Fruit fly (Drosophila melanogaster) whole organism, embryonic: ENCODE data around the gene Uro.

Experiments used
- Antp ChIP-seq: fragments of 200-800 bp; sonication (Bioruptor generic); optimal IDR thresholded peaks from 3 replicates; lab custom pipeline; 2016; ENCODE audit warnings: missing biosample characterization, missing genetic modification characterization
- C15 ChIP-seq: fragments of 200-800 bp; sonication (Bioruptor generic); IDR thresholded peaks from 3 replicates; pipeline ENCODE4 v1.3.6; 2022; ENCODE audit warnings: missing biosample characterization, missing genetic modification characterization
- CG11085 ChIP-seq: fragments of 200-800 bp; sonication (Bioruptor generic); IDR thresholded peaks from 2 replicates; pipeline ENCODE4 v1.3.6; 2022; ENCODE audit warnings: missing biosample characterization, missing genetic modification characterization
- CG11247 ChIP-seq: fragments of 200-800 bp; sonication (Bioruptor generic); IDR thresholded peaks from 2 replicates; pipeline ENCODE4 v1.3.6; 2022; ENCODE audit warnings: missing biosample characterization, missing genetic modification characterization
- CG12104 ChIP-seq: fragments of 200-800 bp; sonication (Bioruptor generic); optimal IDR thresholded peaks from 3 replicates; lab custom pipeline; 2016; ENCODE audit warnings: missing biosample characterization, missing genetic modification characterization
- CG15479 ChIP-seq: fragments of 200-800 bp; sonication (Bioruptor generic); optimal IDR thresholded peaks from 3 replicates; lab custom pipeline; 2019; ENCODE audit warnings: missing biosample characterization, mild to moderate bottlenecking, missing genetic modification characterization, moderate library complexity
- CG1647 ChIP-seq: fragments of 200-800 bp; sonication (Bioruptor generic); optimal IDR thresholded peaks from 3 replicates; lab custom pipeline; 2016; ENCODE audit warnings: missing biosample characterization, missing genetic modification characterization
- CG17328 ChIP-seq: fragments of 200-800 bp; sonication (Bioruptor generic); IDR thresholded peaks from 2 replicates; pipeline ENCODE4 v1.3.6; 2022; ENCODE audit warnings: missing biosample characterization, missing genetic modification characterization
- CG17802 ChIP-seq: fragments of 200-800 bp; sonication (Bioruptor generic); optimal IDR thresholded peaks from 2 replicates; lab custom pipeline; 2018; ENCODE audit warnings: missing biosample characterization, mild to moderate bottlenecking, missing genetic modification characterization, moderate library complexity
- CG1792 ChIP-seq: fragments of 200-800 bp; sonication (Bioruptor generic); optimal IDR thresholded peaks from 2 replicates; lab custom pipeline; 2016; ENCODE audit warnings: missing biosample characterization, missing genetic modification characterization
- CG2889 ChIP-seq: fragments of 200-800 bp; sonication (Bioruptor generic); IDR thresholded peaks from 3 replicates; pipeline ENCODE4 v1.3.6; 2022; ENCODE audit warnings: missing biosample characterization, missing genetic modification characterization
- CG31224 ChIP-seq: fragments of 200-800 bp; sonication (Bioruptor generic); IDR thresholded peaks from 2 replicates; pipeline ENCODE4 v1.3.6; 2022; ENCODE audit warnings: missing biosample characterization, missing genetic modification characterization
- CG31365 ChIP-seq: fragments of 200-800 bp; sonication (Bioruptor generic); optimal IDR thresholded peaks from 2 replicates; lab custom pipeline; 2018; ENCODE audit warnings: missing biosample characterization, mild to moderate bottlenecking, missing genetic modification characterization
- CG32532 ChIP-seq: fragments of 200-800 bp; sonication (Bioruptor generic); IDR thresholded peaks from 2 replicates; pipeline ENCODE4 v1.3.6; 2022; ENCODE audit warnings: missing biosample characterization, missing genetic modification characterization
- CG9797 ChIP-seq: fragments of 200-800 bp; sonication (Bioruptor generic); optimal IDR thresholded peaks from 3 replicates; lab custom pipeline; 2018; ENCODE audit warnings: missing biosample characterization, mild to moderate bottlenecking, missing genetic modification characterization
- CTCF ChIP-seq: fragments of 200-800 bp; sonication (Bioruptor generic); optimal IDR thresholded peaks from 2 replicates; lab custom pipeline; 2017; ENCODE audit warnings: missing biosample characterization, mild to moderate bottlenecking, missing genetic modification characterization, moderate library complexity
- D19A ChIP-seq: fragments of 200-800 bp; optimal IDR thresholded peaks from 3 replicates; lab custom pipeline; 2019; ENCODE audit warnings: missing biosample characterization, mild to moderate bottlenecking, missing genetic modification characterization, moderate library complexity
- Dad ChIP-seq: fragments of 200-800 bp; sonication (Bioruptor generic); optimal IDR thresholded peaks from 3 replicates; lab custom pipeline; 2016; ENCODE audit warnings: missing biosample characterization, missing genetic modification characterization
- Dek ChIP-seq: fragments of 200-800 bp; sonication (Bioruptor generic); optimal IDR thresholded peaks from 3 replicates; lab custom pipeline; 2019; ENCODE audit warnings: missing biosample characterization, mild to moderate bottlenecking, missing genetic modification characterization, moderate library complexity
- Dip3 ChIP-seq: fragments of 200-800 bp; sonication (Bioruptor generic); optimal IDR thresholded peaks from 3 replicates; lab custom pipeline; 2016; ENCODE audit warnings: missing biosample characterization, missing genetic modification characterization
- Ets97D ChIP-seq: fragments of 200-800 bp; sonication (Bioruptor generic); optimal IDR thresholded peaks from 3 replicates; lab custom pipeline; 2016; ENCODE audit warnings: missing biosample characterization, missing genetic modification characterization
- HHEX ChIP-seq: fragments of 200-800 bp; sonication (Bioruptor generic); optimal IDR thresholded peaks from 3 replicates; lab custom pipeline; 2017; ENCODE audit warnings: missing biosample characterization, mild to moderate bottlenecking, missing genetic modification characterization, missing genetic modification reagents
- HLH3B ChIP-seq: fragments of 200-800 bp; sonication (Bioruptor generic); IDR thresholded peaks from 2 replicates; pipeline ENCODE4 v1.3.6; 2022; ENCODE audit warnings: missing biosample characterization, missing genetic modification characterization
- Hey ChIP-seq: fragments of 200-800 bp; sonication (Bioruptor generic); optimal IDR thresholded peaks from 3 replicates; lab custom pipeline; 2018; ENCODE audit warnings: missing biosample characterization, mild to moderate bottlenecking, missing genetic modification characterization
- Hr3 ChIP-seq: fragments of 200-800 bp; sonication (Bioruptor generic); optimal IDR thresholded peaks from 3 replicates; lab custom pipeline; 2016; ENCODE audit warnings: missing biosample characterization, missing genetic modification characterization
- Lpt ChIP-seq: fragments of >200 bp; optimal IDR thresholded peaks from 2 replicates; lab custom pipeline; 2018; ENCODE audit warnings: missing biosample characterization, missing genetic modification characterization
- Nf-YC ChIP-seq: fragments of 200-800 bp; optimal IDR thresholded peaks from 3 replicates; lab custom pipeline; 2019; ENCODE audit warnings: missing biosample characterization, mild to moderate bottlenecking, missing genetic modification characterization, moderate library complexity
- NfI ChIP-seq: fragments of 200-800 bp; sonication (Bioruptor generic); optimal IDR thresholded peaks from 3 replicates; lab custom pipeline; 2018; ENCODE audit warnings: missing biosample characterization, mild to moderate bottlenecking, missing genetic modification characterization, moderate library complexity
- Pdp1 ChIP-seq, 2 experiments: fragments of 200-800 bp; sonication (Bioruptor generic); optimal IDR thresholded peaks; 3 replicates each; lab custom pipeline; 2016; ENCODE audit warnings: missing biosample characterization in 2 of 2, missing genetic modification characterization in 2 of 2, mild to moderate bottlenecking in 1 of 2, moderate library complexity in 1 of 2
- Poxn ChIP-seq: fragments of 200-800 bp; sonication (Bioruptor generic); IDR thresholded peaks from 2 replicates; pipeline ENCODE4 v1.3.6; 2022; ENCODE audit warnings: missing biosample characterization, missing genetic modification characterization
- Sox102F ChIP-seq: fragments of 200-800 bp; sonication (Bioruptor generic); optimal IDR thresholded peaks from 2 replicates; lab custom pipeline; 2018; ENCODE audit warnings: missing biosample characterization, mild to moderate bottlenecking, missing genetic modification characterization, moderate library complexity
- Sry-β ChIP-seq: fragments of 200-800 bp; sonication (Bioruptor generic); optimal IDR thresholded peaks from 2 replicates; lab custom pipeline; 2018; ENCODE audit warnings: missing biosample characterization, mild to moderate bottlenecking, missing genetic modification characterization, moderate library complexity
- Trl ChIP-seq, 3 experiments: fragments of >200 bp in 2 of 3; fragments of 200-800 bp in 1 of 3; sonication (Bioruptor generic) in 1 of 3; optimal IDR thresholded peaks; 2 replicates in 1 of 3; 3 replicates in 2 of 3; lab custom pipeline; 2016 to 2017; ENCODE audit warnings: missing biosample characterization in 1 of 3, missing genetic modification characterization in 1 of 3
- al ChIP-seq: fragments of 200-800 bp; sonication (Bioruptor generic); IDR thresholded peaks from 2 replicates; pipeline ENCODE4 v1.3.6; 2022; ENCODE audit warnings: missing biosample characterization, missing genetic modification characterization
- cas ChIP-seq: fragments of 200-800 bp; sonication (Bioruptor generic); IDR thresholded peaks from 2 replicates; pipeline ENCODE4 v1.3.6; 2022; ENCODE audit warnings: missing biosample characterization, missing genetic modification characterization
- chinmo ChIP-seq: fragments of 200-800 bp; sonication (Bioruptor generic); IDR thresholded peaks from 4 replicates; pipeline ENCODE4 v1.3.6; 2022; ENCODE audit warnings: missing biosample characterization, missing genetic modification characterization; ENCODE audit not compliant: partially characterized antibody
- dan ChIP-seq: fragments of 200-800 bp; sonication (Bioruptor generic); IDR thresholded peaks from 2 replicates; pipeline ENCODE4 v1.3.6; 2022; ENCODE audit warnings: missing biosample characterization, missing genetic modification characterization
- disco-r ChIP-seq: fragments of 200-800 bp; sonication (Bioruptor generic); optimal IDR thresholded peaks from 2 replicates; lab custom pipeline; 2016; ENCODE audit warnings: missing biosample characterization, missing genetic modification characterization
- dpn ChIP-seq, 2 experiments: fragments of 200-800 bp; sonication (Bioruptor generic); optimal IDR thresholded peaks; 3 replicates each; lab custom pipeline; 2016; ENCODE audit warnings: missing biosample characterization in 2 of 2, missing genetic modification characterization in 2 of 2
- fru ChIP-seq: fragments of >200 bp; optimal IDR thresholded peaks from 2 replicates; lab custom pipeline; 2017
- gem ChIP-seq: fragments of 200-800 bp; sonication (Bioruptor generic); optimal IDR thresholded peaks from 2 replicates; lab custom pipeline; 2019; ENCODE audit warnings: missing biosample characterization, mild to moderate bottlenecking, missing genetic modification characterization, moderate library complexity
- kni ChIP-seq: fragments of 200-800 bp; sonication (Bioruptor generic); optimal IDR thresholded peaks from 3 replicates; lab custom pipeline; 2017; ENCODE audit warnings: mild to moderate bottlenecking, missing biosample characterization, missing genetic modification reagents, missing genetic modification characterization
- lab ChIP-seq: fragments of 200-800 bp; sonication (Bioruptor generic); optimal IDR thresholded peaks from 3 replicates; lab custom pipeline; 2017; ENCODE audit warnings: missing biosample characterization, missing genetic modification characterization, mild to moderate bottlenecking, moderate library complexity, missing genetic modification reagents
- prd ChIP-seq, 3 experiments: fragments of >200 bp in 2 of 3; fragments of 200-800 bp in 1 of 3; sonication (Bioruptor generic) in 1 of 3; optimal IDR thresholded peaks in 2 of 3; IDR thresholded peaks in 1 of 3; 2 replicates in 2 of 3; 3 replicates in 1 of 3; pipeline versions ENCODE4 v1.3.6 to Lab custom; 2017 to 2022; ENCODE audit warnings: missing biosample characterization in 1 of 3, missing genetic modification characterization in 1 of 3
- sd ChIP-seq: fragments of 200-800 bp; sonication (Bioruptor generic); optimal IDR thresholded peaks from 3 replicates; lab custom pipeline; 2018; ENCODE audit warnings: missing biosample characterization, mild to moderate bottlenecking, missing genetic modification characterization, moderate library complexity
- slou ChIP-seq: fragments of 200-800 bp; sonication (Bioruptor generic); optimal IDR thresholded peaks from 3 replicates; lab custom pipeline; 2016; ENCODE audit warnings: missing biosample characterization, missing genetic modification characterization
- unpg ChIP-seq: fragments of 200-800 bp; sonication (Bioruptor generic); optimal IDR thresholded peaks from 3 replicates; lab custom pipeline; 2018; ENCODE audit warnings: missing biosample characterization, mild to moderate bottlenecking, missing genetic modification characterization, moderate library complexity
- vfl ChIP-seq: fragments of 200-800 bp; sonication (Bioruptor generic); optimal IDR thresholded peaks from 2 replicates; lab custom pipeline; 2016; ENCODE audit warnings: missing biosample characterization, missing genetic modification characterization
- vnd ChIP-seq: fragments of 200-800 bp; sonication (Bioruptor generic); IDR thresholded peaks from 3 replicates; pipeline ENCODE4 v1.3.6; 2022; ENCODE audit warnings: missing biosample characterization, missing genetic modification characterization; ENCODE audit not compliant: partially characterized antibody

Uro gene

DNA sequence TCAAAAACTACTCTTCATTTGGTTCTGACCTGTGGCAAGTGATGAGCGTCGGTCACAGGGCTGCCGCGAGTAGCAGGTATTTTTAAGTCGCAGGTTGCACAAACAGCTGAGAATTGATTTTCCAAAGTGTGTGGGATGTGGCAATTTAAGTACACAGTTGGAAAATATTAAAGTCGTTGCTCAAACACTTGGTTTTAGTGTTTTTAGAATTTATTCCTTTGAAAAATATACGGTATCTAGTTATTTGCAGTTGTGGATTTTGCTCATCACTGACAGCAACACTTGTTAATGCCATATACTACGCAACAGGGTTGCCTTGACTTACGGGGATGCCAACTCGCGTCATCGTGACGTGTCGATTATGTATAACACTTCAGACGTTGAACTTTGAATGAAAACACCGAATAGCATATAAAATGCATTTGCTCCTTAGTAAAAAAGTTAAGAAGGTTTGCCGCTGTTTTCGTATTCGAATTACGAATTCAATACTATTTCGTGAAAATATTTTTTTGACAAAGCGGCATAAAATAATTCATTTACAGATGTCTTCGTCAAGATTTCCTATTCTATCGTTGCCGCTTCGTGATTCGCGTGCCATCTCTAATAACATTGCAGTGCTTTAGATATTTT lies 20.0 kb downstream of the Uro start, which contains the start of the genes Herp and r2d2 (continued):
- peak; percentile 85 for TF ChIP-seq unpg (GFP tag; lab: Kevin White, UChicago)
- TF ChIP-seq C15 (GFP tag; lab: Robert Waterston, UW), result peak; percentile 83; the same call in 2 of the 3 replicates
- peak; percentile 89 for TF ChIP-seq Dek (tag; lab: Kevin White, UChicago)
- TF ChIP-seq CG17802 (tag; lab: Kevin White, UChicago), result peak; percentile 65
- peak; percentile 75 for TF ChIP-seq sd (tag; lab: Kevin White, UChicago)
- peak; percentile 74 for TF ChIP-seq CG31365 (tag; lab: Kevin White, UChicago)
- TF ChIP-seq CG1792, result peak; percentile 91
- peak; percentile 93 for TF ChIP-seq lab (GFP tag; lab: Kevin White, UChicago)
- TF ChIP-seq Trl (optimal IDR thresholded peaks at IDR 0.05; lab: Kevin White, UChicago), result no peak
- TF ChIP-seq Trl (GFP tag; optimal IDR thresholded peaks at IDR 0.05; lab: Kevin White, UChicago), result peak; percentile 96
- TF ChIP-seq CG2889 (GFP tag; lab: Robert Waterston, UW), result peak; percentile 58; the same call in 2 of the 3 replicates
- TF ChIP-seq CG31224, result peak; percentile 81
- peak; percentile 98 for TF ChIP-seq Sry-β (GFP tag; lab: Kevin White, UChicago)
- TF ChIP-seq dpn (GFP tag; optimal IDR thresholded peaks at IDR 0.05; lab: Kevin White, UChicago), result peak; percentile 93 to 96
- peak; percentile 85 for TF ChIP-seq CG12104 (GFP tag; lab: Kevin White, UChicago)
- TF ChIP-seq prd (optimal IDR thresholded peaks at IDR 0.05; lab: Kevin White, UChicago), result no peak
- TF ChIP-seq prd (GFP tag; IDR thresholded peaks at IDR 0.05; lab: Robert Waterston, UW), result peak; percentile 92
- peak; percentile 36 for TF ChIP-seq CTCF (GFP tag; lab: Kevin White, UChicago)
- peak; percentile 96 for TF ChIP-seq Antp (GFP tag; lab: Kevin White, UChicago)
- peak; percentile 86 for TF ChIP-seq CG11085
- TF ChIP-seq Dip3 (GFP tag; lab: Kevin White, UChicago), result peak; percentile 93
- peak; percentile 86 for TF ChIP-seq HLH3B (GFP tag; lab: Robert Waterston, UW)
- peak; percentile 91 for TF ChIP-seq slou (GFP tag; lab: Kevin White, UChicago)
- peak; percentile 87 for TF ChIP-seq Nf-YC
- peak; percentile 93 for TF ChIP-seq gem (tag; lab: Kevin White, UChicago)
- peak; percentile 83 for TF ChIP-seq vfl (GFP tag; lab: Kevin White, UChicago)
- no peak for TF ChIP-seq fru (lab: Kevin White, UChicago)
- TF ChIP-seq kni, result peak; percentile 91
- TF ChIP-seq Hr3 (GFP tag; lab: Kevin White, UChicago), result peak; percentile 91
- peak; percentile 83 for TF ChIP-seq Poxn (GFP tag; lab: Robert Waterston, UW)
- peak; percentile 93 for TF ChIP-seq Pdp1 (GFP tag; optimal IDR thresholded peaks at IDR 0.05; lab: Kevin White, UChicago)
- TF ChIP-seq Sox102F (GFP tag; lab: Kevin White, UChicago), result no peak
- TF ChIP-seq al (GFP tag; lab: Robert Waterston, UW), result peak; percentile 88
- peak; percentile 92 for TF ChIP-seq disco-r (GFP tag; lab: Kevin White, UChicago)
- TF ChIP-seq vnd (GFP tag; lab: Robert Waterston, UW), result peak; percentile 77
- peak; percentile 79 for TF ChIP-seq cas
- peak; percentile 88 for TF ChIP-seq HHEX (GFP tag; lab: Kevin White, UChicago)
- TF ChIP-seq CG11247 (GFP tag; lab: Robert Waterston, UW), result peak; percentile 86
- TF ChIP-seq CG1647 (GFP tag; lab: Kevin White, UChicago), result peak; percentile 94
- peak; percentile 55; the same call in 1 of the 2 replicates for TF ChIP-seq dan (GFP tag; lab: Robert Waterston, UW)
- TF ChIP-seq D19A (tag; lab: Kevin White, UChicago), result peak; percentile 83
- peak; percentile 91 for TF ChIP-seq Ets97D (GFP tag; lab: Kevin White, UChicago)
- TF ChIP-seq Dad (GFP tag; lab: Kevin White, UChicago), result peak; percentile 91
- TF ChIP-seq CG17328 (GFP tag; lab: Robert Waterston, UW), result peak; percentile 73
- TF ChIP-seq CG9797 (GFP tag; lab: Kevin White, UChicago), result peak; percentile 60
- TF ChIP-seq Lpt (GFP tag; lab: Kevin White, UChicago), result no peak
- TF ChIP-seq chinmo (GFP tag; lab: Robert Waterston, UW), result no peak
- peak; percentile 79 for TF ChIP-seq CG15479
- peak; percentile 88 for TF ChIP-seq NfI (GFP tag; lab: Kevin White, UChicago)
- TF ChIP-seq CG32532 (GFP tag; lab: Robert Waterston, UW), result peak; percentile 90
- peak; percentile 82 for TF ChIP-seq Hey (tag; lab: Kevin White, UChicago)
